Worm (Caenorhabditis elegans): ENCODE results near the gene K02D10.2.

K02D10.2 gene

ce11 chrIII:8799964-8800795, 29.1 kb upstream of the K02D10.2 start, which contains the start of gene F54F2.6 (continued):
- peak; percentile 90 for TF ChIP-seq fkh-10 (GFP tag; optimal IDR thresholded peaks at IDR 0.05)
- TF ChIP-seq nhr-237 (tag; optimal IDR thresholded peaks at IDR 0.05) = no peak
- TF ChIP-seq ztf-4 (tag; optimal IDR thresholded peaks at IDR 0.05) = peak; percentile 89
- TF ChIP-seq mab-9 (GFP tag; IDR thresholded peaks at IDR 0.05) = peak; percentile 76
- TF ChIP-seq unc-86 (tag; optimal IDR thresholded peaks at IDR 0.05) = peak; percentile 98
- no peak for TF ChIP-seq sptf-1 (tag; optimal IDR thresholded peaks at IDR 0.05)
- peak in 1 of 2 experiments; percentile 61 for TF ChIP-seq ztf-11 (tag; optimal IDR thresholded peaks at IDR 0.05)
- TF ChIP-seq elt-3 (tag; optimal IDR thresholded peaks at IDR 0.05) = peak in 1 of 6 experiments; percentile 23
- no peak for TF ChIP-seq ces-1 (GFP tag; optimal IDR thresholded peaks at IDR 0.05)
- TF ChIP-seq C04F5.9 (tag; optimal IDR thresholded peaks at IDR 0.05) = no peak
- peak; percentile 46 for TF ChIP-seq aha-1 (tag; optimal IDR thresholded peaks at IDR 0.05)
- no peak for TF ChIP-seq pqm-1 (tag; optimal IDR thresholded peaks at IDR 0.05)
- peak; percentile 83 for TF ChIP-seq xbp-1 (tag; optimal IDR thresholded peaks at IDR 0.05)
- no peak for TF ChIP-seq nhr-28 (tag; optimal IDR thresholded peaks at IDR 0.05)
- no peak for TF ChIP-seq ets-5 (GFP tag; IDR thresholded peaks at IDR 0.05)
- no peak for TF ChIP-seq Y116A8C.19 (tag; optimal IDR thresholded peaks at IDR 0.05; ENCODE audit: borderline replicate concordance)
- peak; percentile 73 for TF ChIP-seq isw-1 (GFP tag; IDR thresholded peaks at IDR 0.05)
- no peak for TF ChIP-seq hpl-2 (GFP tag; optimal IDR thresholded peaks at IDR 0.05)
- peak; percentile 87 for TF ChIP-seq nhr-77 (tag; optimal IDR thresholded peaks at IDR 0.05)
- peak; percentile 86 for TF ChIP-seq sup-37 (GFP tag; optimal IDR thresholded peaks at IDR 0.05)
- TF ChIP-seq nhr-85 (tag) = peak; percentile 97
- TF ChIP-seq lir-3 (tag; optimal IDR thresholded peaks at IDR 0.05; ENCODE audit: poor library complexity) = peak; percentile 60
- peak; percentile 63 for TF ChIP-seq lin-39 (tag; optimal IDR thresholded peaks at IDR 0.05)
- peak; percentile 61 to 67 for TF ChIP-seq lin-35 (GFP tag; optimal IDR thresholded peaks at IDR 0.05)
- no peak for TF ChIP-seq tlp-1 (tag; optimal IDR thresholded peaks at IDR 0.05)
- TF ChIP-seq zip-4 (GFP tag; optimal IDR thresholded peaks at IDR 0.05) = peak; percentile 53
- TF ChIP-seq mef-2 (tag; optimal IDR thresholded peaks at IDR 0.05) = peak; percentile 84
- TF ChIP-seq egl-13 (tag; optimal IDR thresholded peaks at IDR 0.05) = peak; percentile 93
- TF ChIP-seq efl-3 (GFP tag; optimal IDR thresholded peaks at IDR 0.05) = no peak
- peak; percentile 86 for TF ChIP-seq rnt-1 (tag; optimal IDR thresholded peaks at IDR 0.05)
- TF ChIP-seq tbx-2 (tag; optimal IDR thresholded peaks at IDR 0.05) = peak; percentile 97
- peak; percentile 84 to 89 for TF ChIP-seq lsy-2 (tag; optimal IDR thresholded peaks at IDR 0.05)
- TF ChIP-seq nhr-20 (tag; optimal IDR thresholded peaks at IDR 0.05) = peak; percentile 90
- peak; percentile 90 for TF ChIP-seq lin-13 (GFP tag; optimal IDR thresholded peaks at IDR 0.05)
- no peak for TF ChIP-seq pag-3 (tag; optimal IDR thresholded peaks at IDR 0.05; ENCODE audit: borderline replicate concordance, insufficient read depth)
- TF ChIP-seq ceh-88 (GFP tag; IDR thresholded peaks at IDR 0.05) = peak; percentile 73
- peak; percentile 90 for TF ChIP-seq nhr-19 (GFP tag; conservative IDR thresholded peaks at IDR 0.05)
- TF ChIP-seq jun-1 (tag; optimal IDR thresholded peaks at IDR 0.05) = peak; percentile 80
- peak; percentile 71 for TF ChIP-seq elt-2 (tag; optimal IDR thresholded peaks at IDR 0.05)
- TF ChIP-seq fkh-8 (tag; optimal IDR thresholded peaks at IDR 0.05) = peak; percentile 94
- TF ChIP-seq zag-1 (tag; optimal IDR thresholded peaks at IDR 0.05) = peak; percentile 71
- peak; percentile 95 for TF ChIP-seq mep-1 (tag; optimal IDR thresholded peaks at IDR 0.05)
- TF ChIP-seq nhr-12 (tag; optimal IDR thresholded peaks at IDR 0.05) = no peak
- TF ChIP-seq ceh-8 (GFP tag; optimal IDR thresholded peaks at IDR 0.05) = peak; percentile 67
- peak; percentile 90 for TF ChIP-seq snu-23 (GFP tag; optimal IDR thresholded peaks at IDR 0.05)
- TF ChIP-seq efl-1 (optimal IDR thresholded peaks at IDR 0.05) = peak; percentile 73 to 79
- TF ChIP-seq efl-1 (GFP tag; optimal IDR thresholded peaks at IDR 0.05 in 1 of 2) = peak; percentile 22 to 95
- TF ChIP-seq nhr-71 (tag; optimal IDR thresholded peaks at IDR 0.05) = peak; percentile 98
- TF ChIP-seq skn-1 (tag; optimal IDR thresholded peaks at IDR 0.05) = no peak
- peak; percentile 74 to 86 (median 75) for TF ChIP-seq ceh-82 (tag; optimal IDR thresholded peaks at IDR 0.05)
- TF ChIP-seq C34B4.2 (tag; optimal IDR thresholded peaks at IDR 0.05) = no peak
